Fruit fly (Drosophila melanogaster) whole organism, wandering third instar larva: ENCODE measurements around the gene smog.

Experiments
- CG32264 ChIP-seq: fragments of 200-800 bp; sonication (Bioruptor generic); optimal IDR thresholded peaks from 2 replicates; lab custom pipeline; 2016; ENCODE audit warnings: missing biosample characterization, missing genetic modification characterization
- Dif ChIP-seq: fragments of 200-275, 200-300 bp; sonication (Bioruptor generic); optimal IDR thresholded peaks from 2 replicates; lab custom pipeline; 2018; ENCODE audit warnings: missing biosample characterization, missing genetic modification characterization; ENCODE audit not compliant: partially characterized antibody
- GATAd ChIP-seq: sonication (Bioruptor generic); optimal IDR thresholded peaks from 2 replicates; lab custom pipeline; 2016; ENCODE audit warnings: missing biosample characterization, missing genetic modification characterization
- Myc ChIP-seq: fragments of >200 bp; optimal IDR thresholded peaks from 2 replicates; lab custom pipeline; 2017
- br ChIP-seq: fragments of 200-800 bp; sonication (Bioruptor generic); optimal IDR thresholded peaks from 2 replicates; lab custom pipeline; 2016; ENCODE audit warnings: missing biosample characterization, missing genetic modification characterization
- foxo ChIP-seq, 2 experiments: fragments of 200-800 bp; sonication (Bioruptor generic); optimal IDR thresholded peaks; 2 replicates in 1 of 2; 3 replicates in 1 of 2; lab custom pipeline; 2016 to 2017; ENCODE audit warnings: missing biosample characterization in 2 of 2, missing genetic modification characterization in 2 of 2
- h ChIP-seq: fragments of 200-800 bp; sonication (Bioruptor generic); optimal IDR thresholded peaks from 3 replicates; lab custom pipeline; 2016; ENCODE audit warnings: missing biosample characterization, mild to moderate bottlenecking, missing genetic modification characterization
- psq ChIP-seq: fragments of 200-800 bp; sonication (Bioruptor generic); optimal IDR thresholded peaks from 3 replicates; lab custom pipeline; 2017; ENCODE audit warnings: missing biosample characterization, mild to moderate bottlenecking, missing genetic modification characterization, moderate library complexity
- usp ChIP-seq: fragments of >200 bp; optimal IDR thresholded peaks from 2 replicates; lab custom pipeline; 2017; ENCODE audit warnings: missing biosample characterization, missing genetic modification characterization

dm6 chr2L:4907986-4908385 lies 55.3 kb downstream of the smog start:
- TF ChIP-seq h (GFP tag; lab: Kevin White, UChicago) (peak; percentile 16), GATAd (GFP tag; lab: Kevin White, UChicago) (no peak), usp (GFP tag; lab: Kevin White, UChicago) (no peak), br (no peak), foxo (GFP tag; optimal IDR thresholded peaks at IDR 0.05; lab: Kevin White, UChicago) (no peak), Myc (lab: Kevin White, UChicago) (no peak), psq (GFP tag; lab: Kevin White, UChicago) (no peak), Dif (GFP tag; lab: Kevin White, UChicago) (no peak), CG32264 (GFP tag; lab: Kevin White, UChicago) (no peak)
